Fruit fly (Drosophila melanogaster): ENCODE results near the gene CG7290.

The CG7290 gene

DNA sequence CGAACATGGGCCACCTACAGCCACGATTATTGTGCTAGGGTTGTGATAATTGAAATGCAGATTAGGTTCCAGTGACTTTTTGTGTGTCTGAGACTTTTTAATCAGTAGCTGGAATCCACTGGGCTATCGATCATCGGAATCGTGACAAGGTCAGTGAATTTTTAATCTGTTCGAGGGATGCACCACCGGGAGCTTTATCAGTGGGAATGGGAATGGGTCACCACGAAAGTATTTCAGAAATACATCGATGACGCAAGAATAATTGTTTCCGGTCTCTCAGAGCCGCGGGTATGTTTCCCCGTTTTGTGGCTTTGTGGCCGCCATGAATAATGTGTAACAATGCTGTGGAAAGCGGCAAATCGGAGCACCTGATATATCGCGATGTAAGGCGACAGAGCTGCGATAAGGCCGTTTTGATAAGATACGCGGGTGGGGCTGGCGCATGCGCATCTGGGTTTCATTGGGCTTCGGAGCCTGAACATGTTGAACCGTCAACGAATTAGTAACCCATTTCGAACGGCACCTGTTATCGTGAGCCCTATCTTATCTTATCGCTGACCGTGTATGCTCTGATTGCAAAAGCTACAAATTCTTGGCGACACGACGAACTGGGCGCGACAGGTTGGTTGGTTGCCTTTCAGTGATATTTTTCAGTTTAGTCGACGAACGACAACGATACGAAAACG is 17.8 kb downstream of the CG7290 start, which contains the start of gene Ssk (continued):
- TF ChIP-seq CG6854 (GFP tag; optimal IDR thresholded peaks at IDR 0.05) (peak; percentile 45), Eip74EF (GFP tag; optimal IDR thresholded peaks at IDR 0.05) (peak in 1 of 2 experiments; percentile 22), sd (tag; optimal IDR thresholded peaks at IDR 0.05) (peak; percentile 90), Hr78 (GFP tag; optimal IDR thresholded peaks at IDR 0.05) (peak in 1 of 2 experiments; percentile 20), sens (GFP tag) (peak; percentile 28), onecut (GFP tag; IDR thresholded peaks at IDR 0.05) (peak; percentile 7; the same call in 1 of the 2 replicates), cwo (GFP tag; optimal IDR thresholded peaks at IDR 0.05) (peak; percentile 11), CG14014 (GFP tag; IDR thresholded peaks at IDR 0.05) (0 out of 2 replicates have a peak, but pooled peaks have one; percentile 39), CG11560 (tag; IDR thresholded peaks at IDR 0.05) (no peak), caup (GFP tag; optimal IDR thresholded peaks at IDR 0.05; ENCODE audit: severe bottlenecking) (peak; percentile 31), CG7357 (GFP tag; IDR thresholded peaks at IDR 0.05) (no peak), aop (GFP tag; IDR thresholded peaks at IDR 0.05) (peak; percentile 12; the same call in 1 of the 2 replicates), Nf-YC (tag; optimal IDR thresholded peaks at IDR 0.05) (peak; percentile 45), Aef1 (GFP tag; IDR thresholded peaks at IDR 0.05) (no peak), sob (GFP tag; IDR thresholded peaks at IDR 0.05) (peak; percentile 46; the same call in 1 of the 2 replicates), Rfx (GFP tag; IDR thresholded peaks at IDR 0.05) (peak; percentile 12; the same call in 1 of the 2 replicates), MBD-R2 (GFP tag; IDR thresholded peaks at IDR 0.05) (0 out of 2 replicates have a peak, but pooled peaks have one; percentile 9), ci (GFP tag; IDR thresholded peaks at IDR 0.05) (peak; percentile 45), Hmr (GFP tag; optimal IDR thresholded peaks at IDR 0.05) (peak; percentile 54), p53 (GFP tag; optimal IDR thresholded peaks at IDR 0.05) (no peak), PHDP (tag; optimal IDR thresholded peaks at IDR 0.05) (peak; percentile 12), CG4854 (GFP tag; optimal IDR thresholded peaks at IDR 0.05) (no peak), CG11085 (GFP tag; IDR thresholded peaks at IDR 0.05) (peak; percentile 61; the same call in 1 of the 2 replicates), CrebB (tag; optimal IDR thresholded peaks at IDR 0.05) (peak; percentile 47), CG6175 (GFP tag; IDR thresholded peaks at IDR 0.05) (no peak), CG18599 (GFP tag; optimal IDR thresholded peaks at IDR 0.05) (peak; percentile 34), Bgb (GFP tag; IDR thresholded peaks at IDR 0.05; ENCODE audit: partially characterized antibody) (peak; percentile 37; the same call in 1 of the 2 replicates), GATAe (GFP tag; conservative IDR thresholded peaks at IDR 0.05) (peak; percentile 99), eve (GFP tag; optimal IDR thresholded peaks at IDR 0.05) (peak in 1 of 2 experiments; percentile 31), CG34376 (GFP tag; optimal IDR thresholded peaks at IDR 0.05) (peak; percentile 82), B-H2 (GFP tag; optimal IDR thresholded peaks at IDR 0.05) (peak; percentile 40), mirr (GFP tag; optimal IDR thresholded peaks at IDR 0.05) (peak; percentile 82), grn (GFP tag; optimal IDR thresholded peaks at IDR 0.05) (peak; percentile 98), scrt (GFP tag; optimal IDR thresholded peaks at IDR 0.05) (peak; percentile 27), CG5180 (GFP tag; optimal IDR thresholded peaks at IDR 0.05) (peak; percentile 7), Deaf1 (tag; optimal IDR thresholded peaks at IDR 0.05) (peak; percentile 60)

DNA sequence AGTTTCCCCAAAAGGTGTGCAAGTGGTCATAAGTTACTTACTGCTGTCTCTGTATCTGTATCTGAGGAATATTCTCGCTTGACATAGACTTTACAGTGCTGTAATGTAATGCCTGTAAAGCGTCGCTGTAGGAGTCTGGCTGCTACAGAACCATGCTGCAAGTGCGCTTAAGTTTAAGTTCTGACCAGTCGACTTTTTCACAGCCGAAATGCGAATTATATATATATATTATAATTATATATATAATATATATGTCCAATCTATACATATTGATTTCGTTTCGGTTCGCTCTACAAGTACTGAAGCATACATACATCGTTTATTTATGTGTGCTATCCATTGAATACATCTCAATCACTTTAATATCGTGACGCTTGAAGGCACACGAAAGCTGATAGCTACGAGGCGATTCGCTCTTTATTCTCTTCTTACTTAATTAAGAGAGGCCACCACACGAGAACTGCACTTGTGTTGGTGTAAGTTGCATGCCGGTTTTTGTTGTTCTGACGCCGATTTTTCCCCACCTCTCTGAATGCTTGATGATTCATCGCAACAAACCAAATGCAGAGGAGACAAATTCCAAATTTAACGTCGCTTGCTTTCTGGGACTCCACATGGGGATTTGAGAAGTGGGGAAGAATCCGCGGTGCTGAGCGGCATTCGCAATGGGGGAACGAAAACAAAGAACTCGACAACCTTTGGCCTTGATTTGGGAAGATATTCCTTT is 19.4 kb downstream of the CG7290 start:
- TF ChIP-seq esg (GFP tag; conservative IDR thresholded peaks at IDR 0.05) (no peak), Abd-B (GFP tag; optimal IDR thresholded peaks at IDR 0.05) (peak; percentile 42), stwl (tag; optimal IDR thresholded peaks at IDR 0.05) (peak; percentile 80), CG3281 (GFP tag; optimal IDR thresholded peaks at IDR 0.05) (no peak), Stat92E (GFP tag; optimal IDR thresholded peaks at IDR 0.05) (peak in 1 of 3 experiments; percentile 50), NfI (GFP tag; optimal IDR thresholded peaks at IDR 0.05) (peak; percentile 38), Sox100B (GFP tag; optimal IDR thresholded peaks at IDR 0.05) (peak; percentile 33), Hr51 (GFP tag; optimal IDR thresholded peaks at IDR 0.05) (peak in 1 of 2 experiments; percentile 32), kah (GFP tag; optimal IDR thresholded peaks at IDR 0.05) (no peak), Xbp1 (GFP tag; optimal IDR thresholded peaks at IDR 0.05) (no peak), grn (GFP tag; optimal IDR thresholded peaks at IDR 0.05) (peak; percentile 0), CG13775 (GFP tag; optimal IDR thresholded peaks at IDR 0.05) (peak; percentile 37)

Data from whole organism, embryonic.